Fruit fly (Drosophila melanogaster) whole organism, embryonic: ENCODE measurements around the gene Prat.

Experiments
- B-H2 ChIP-seq: fragments of 200-800 bp; sonication (Bioruptor generic); optimal IDR thresholded peaks from 2 replicates; lab custom pipeline; 2018; ENCODE audit warnings: missing biosample characterization, mild to moderate bottlenecking, missing genetic modification characterization
- BEAF-32 ChIP-seq: fragments of 200-800 bp; sonication (Bioruptor generic); optimal IDR thresholded peaks from 3 replicates; lab custom pipeline; 2017; ENCODE audit warnings: missing biosample characterization, missing genetic modification characterization, mild to moderate bottlenecking, moderate library complexity, missing genetic modification reagents
- CG11723 ChIP-seq: fragments of 200-800 bp; sonication (Bioruptor generic); optimal IDR thresholded peaks from 2 replicates; lab custom pipeline; 2017; ENCODE audit warnings: missing biosample characterization, mild to moderate bottlenecking, missing genetic modification characterization
- CG12104 ChIP-seq: fragments of 200-800 bp; sonication (Bioruptor generic); optimal IDR thresholded peaks from 3 replicates; lab custom pipeline; 2016; ENCODE audit warnings: missing biosample characterization, missing genetic modification characterization
- CG13287 ChIP-seq: fragments of 200-800 bp; sonication (Bioruptor generic); IDR thresholded peaks from 2 replicates; pipeline ENCODE4 v1.3.6; 2022; ENCODE audit warnings: missing biosample characterization, missing genetic modification characterization; ENCODE audit not compliant: partially characterized antibody
- CG14710 ChIP-seq: fragments of 200-800 bp; sonication (Bioruptor generic); optimal IDR thresholded peaks from 3 replicates; lab custom pipeline; 2019; ENCODE audit warnings: missing biosample characterization, mild to moderate bottlenecking, missing genetic modification characterization, moderate library complexity
- CG15696 ChIP-seq: fragments of 200-800 bp; sonication (Bioruptor generic); optimal IDR thresholded peaks from 2 replicates; lab custom pipeline; 2019; ENCODE audit warnings: missing biosample characterization, mild to moderate bottlenecking, missing genetic modification characterization, moderate library complexity
- CG1647 ChIP-seq: fragments of 200-800 bp; sonication (Bioruptor generic); optimal IDR thresholded peaks from 3 replicates; lab custom pipeline; 2016; ENCODE audit warnings: missing biosample characterization, missing genetic modification characterization
- CG17186 ChIP-seq: fragments of 200-800 bp; sonication (Bioruptor generic); optimal IDR thresholded peaks from 3 replicates; lab custom pipeline; 2017; ENCODE audit warnings: missing biosample characterization, missing genetic modification reagents, missing genetic modification characterization
- CG18619 ChIP-seq: fragments of 200-800 bp; sonication (Bioruptor generic); optimal IDR thresholded peaks from 3 replicates; lab custom pipeline; 2017; ENCODE audit warnings: missing biosample characterization, mild to moderate bottlenecking, missing genetic modification characterization
- CG3281 ChIP-seq: fragments of 200-800 bp; sonication (Bioruptor generic); optimal IDR thresholded peaks from 3 replicates; lab custom pipeline; 2017; ENCODE audit warnings: missing biosample characterization, mild to moderate bottlenecking, missing genetic modification characterization
- CG3838 ChIP-seq: fragments of 200-800 bp; sonication (Bioruptor generic); optimal IDR thresholded peaks from 3 replicates; lab custom pipeline; 2016; ENCODE audit warnings: missing biosample characterization, missing genetic modification characterization
- CG4424 ChIP-seq: fragments of 200-800 bp; sonication (Bioruptor generic); optimal IDR thresholded peaks from 3 replicates; lab custom pipeline; 2016; ENCODE audit warnings: missing biosample characterization, missing genetic modification characterization
- CG5953 ChIP-seq: fragments of 200-800 bp; sonication (Bioruptor generic); IDR thresholded peaks from 2 replicates; pipeline ENCODE4 v1.3.6; 2022; ENCODE audit warnings: missing biosample characterization, missing genetic modification characterization
- CG6813 ChIP-seq: fragments of 200-800 bp; sonication (Bioruptor generic); optimal IDR thresholded peaks from 2 replicates; lab custom pipeline; 2017; ENCODE audit warnings: missing biosample characterization, missing genetic modification characterization, mild to moderate bottlenecking, moderate library complexity, missing genetic modification reagents
- CG7987 ChIP-seq: fragments of 200-800 bp; sonication (Bioruptor generic); optimal IDR thresholded peaks from 2 replicates; lab custom pipeline; 2018; ENCODE audit warnings: missing biosample characterization, mild to moderate bottlenecking, missing genetic modification characterization, moderate library complexity
- CoRest ChIP-seq: fragments of 200-800 bp; sonication (Bioruptor generic); optimal IDR thresholded peaks from 3 replicates; lab custom pipeline; 2018; ENCODE audit warnings: missing biosample characterization, mild to moderate bottlenecking, missing genetic modification characterization, moderate library complexity
- Dref ChIP-seq: fragments of 200-800 bp; sonication (Bioruptor generic); IDR thresholded peaks from 2 replicates; pipeline ENCODE4 v1.3.6; 2022; ENCODE audit warnings: missing biosample characterization, missing genetic modification characterization
- Hmr ChIP-seq: fragments of 200-800 bp; sonication (Bioruptor generic); optimal IDR thresholded peaks from 3 replicates; lab custom pipeline; 2017; ENCODE audit warnings: mild to moderate bottlenecking, missing biosample characterization, missing genetic modification reagents, missing genetic modification characterization
- MBD-R2 ChIP-seq: fragments of 200-800 bp; sonication (Bioruptor generic); IDR thresholded peaks from 2 replicates; pipeline ENCODE4 v1.3.6; 2022; ENCODE audit warnings: missing biosample characterization, missing genetic modification characterization
- NFAT ChIP-seq: fragments of 200-800 bp; sonication (Bioruptor generic); IDR thresholded peaks from 2 replicates; pipeline ENCODE4 v1.3.6; 2022; ENCODE audit warnings: missing biosample characterization, missing genetic modification characterization
- NK7.1 ChIP-seq: fragments of 200-800 bp; sonication (Bioruptor generic); optimal IDR thresholded peaks from 3 replicates; lab custom pipeline; 2016; ENCODE audit warnings: missing biosample characterization, missing genetic modification characterization
- Oaz ChIP-seq: fragments of 200-800 bp; sonication (Bioruptor generic); IDR thresholded peaks from 2 replicates; pipeline ENCODE4 v1.3.6; 2022; ENCODE audit warnings: missing biosample characterization, missing genetic modification characterization
- Pdp1 ChIP-seq, 2 experiments: fragments of 200-800 bp; sonication (Bioruptor generic); optimal IDR thresholded peaks; 3 replicates each; lab custom pipeline; 2016; ENCODE audit warnings: missing biosample characterization in 2 of 2, missing genetic modification characterization in 2 of 2, mild to moderate bottlenecking in 1 of 2, moderate library complexity in 1 of 2
- Ravus ChIP-seq: fragments of 200-800 bp; sonication (Bioruptor generic); IDR thresholded peaks from 2 replicates; pipeline ENCODE4 v1.3.6; 2022; ENCODE audit warnings: missing biosample characterization, missing genetic modification characterization
- Sox100B ChIP-seq: fragments of 200-800 bp; sonication (Bioruptor generic); optimal IDR thresholded peaks from 3 replicates; lab custom pipeline; 2018; ENCODE audit warnings: missing biosample characterization, mild to moderate bottlenecking, missing genetic modification characterization
- Stat92E ChIP-seq, 3 experiments: fragments of >200 bp in 2 of 3; fragments of 200-800 bp in 1 of 3; sonication (Bioruptor generic) in 1 of 3; optimal IDR thresholded peaks; 2 replicates each; lab custom pipeline; 2017 to 2019; ENCODE audit warnings: missing biosample characterization in 3 of 3, missing genetic modification characterization in 3 of 3, mild to moderate bottlenecking in 1 of 3, moderate library complexity in 1 of 3
- Taf1 ChIP-seq: fragments of 200-800 bp; sonication (Bioruptor generic); IDR thresholded peaks from 2 replicates; pipeline ENCODE4 v1.3.6; 2022; ENCODE audit warnings: missing biosample characterization, missing genetic modification characterization
- br ChIP-seq: fragments of >200 bp; optimal IDR thresholded peaks from 2 replicates; lab custom pipeline; 2017
- chm ChIP-seq: fragments of 200-800 bp; sonication (Bioruptor generic); IDR thresholded peaks from 2 replicates; pipeline ENCODE4 v1.3.6; 2022; ENCODE audit warnings: missing biosample characterization, missing genetic modification characterization
- corto ChIP-seq: fragments of 200-800 bp; sonication (Bioruptor generic); optimal IDR thresholded peaks from 2 replicates; lab custom pipeline; 2016; ENCODE audit warnings: missing biosample characterization, mild to moderate bottlenecking, missing genetic modification characterization, moderate library complexity
- eve ChIP-seq, 2 experiments: fragments of >200 bp; optimal IDR thresholded peaks; 2 replicates each; lab custom pipeline; 2017; ENCODE audit warnings: missing biosample characterization in 2 of 2, missing genetic modification characterization in 2 of 2
- gsb-n ChIP-seq: fragments of 200-800 bp; sonication (Bioruptor generic); optimal IDR thresholded peaks from 3 replicates; lab custom pipeline; 2018; ENCODE audit warnings: missing biosample characterization, mild to moderate bottlenecking, missing genetic modification characterization
- hkb ChIP-seq, 2 experiments: fragments of 200-800 bp in 1 of 2; fragments of >200 bp in 1 of 2; sonication (Bioruptor generic) in 1 of 2; IDR thresholded peaks in 1 of 2; optimal IDR thresholded peaks in 1 of 2; 2 replicates each; pipeline versions ENCODE4 v1.3.6 to Lab custom; 2017 to 2022; ENCODE audit warnings: missing biosample characterization in 1 of 2, missing genetic modification characterization in 1 of 2
- jigr1 ChIP-seq: fragments of 200-800 bp; sonication (Bioruptor generic); IDR thresholded peaks from 3 replicates; pipeline ENCODE4 v1.3.6; 2022; ENCODE audit warnings: missing biosample characterization, missing genetic modification characterization
- klu ChIP-seq: fragments of 200-800 bp; sonication (Bioruptor generic); IDR thresholded peaks from 2 replicates; pipeline ENCODE4 v1.3.6; 2022; ENCODE audit warnings: missing biosample characterization, missing genetic modification characterization
- mam ChIP-seq: fragments of 200-800 bp; sonication (Bioruptor generic); optimal IDR thresholded peaks from 3 replicates; lab custom pipeline; 2016; ENCODE audit warnings: missing biosample characterization, missing genetic modification characterization
- ranshi ChIP-seq: fragments of 200-800 bp; sonication (Bioruptor generic); IDR thresholded peaks from 2 replicates; pipeline ENCODE4 v1.3.6; 2022; ENCODE audit warnings: missing biosample characterization, missing genetic modification characterization
- run ChIP-seq: fragments of 200-800 bp; sonication (Bioruptor generic); optimal IDR thresholded peaks from 3 replicates; lab custom pipeline; 2018; ENCODE audit warnings: missing biosample characterization, mild to moderate bottlenecking, missing genetic modification characterization
- schlank ChIP-seq: fragments of 200-800 bp; sonication (Bioruptor generic); optimal IDR thresholded peaks from 2 replicates; lab custom pipeline; 2018; ENCODE audit warnings: missing biosample characterization, mild to moderate bottlenecking, missing genetic modification characterization
- slou ChIP-seq: fragments of 200-800 bp; sonication (Bioruptor generic); optimal IDR thresholded peaks from 3 replicates; lab custom pipeline; 2016; ENCODE audit warnings: missing biosample characterization, missing genetic modification characterization
- stc ChIP-seq: fragments of 200-800 bp; sonication (Bioruptor generic); IDR thresholded peaks from 2 replicates; pipeline ENCODE4 v1.3.6; 2022; ENCODE audit warnings: missing biosample characterization, missing genetic modification characterization
- tin ChIP-seq: fragments of 200-800 bp; sonication (Bioruptor generic); optimal IDR thresholded peaks from 3 replicates; lab custom pipeline; 2016; ENCODE audit warnings: missing biosample characterization, missing genetic modification characterization
- unpg ChIP-seq: fragments of 200-800 bp; sonication (Bioruptor generic); optimal IDR thresholded peaks from 3 replicates; lab custom pipeline; 2018; ENCODE audit warnings: missing biosample characterization, mild to moderate bottlenecking, missing genetic modification characterization, moderate library complexity
- wdn ChIP-seq: fragments of 200-800 bp; sonication (Bioruptor generic); IDR thresholded peaks from 2 replicates; pipeline ENCODE4 v1.3.6; 2022; ENCODE audit warnings: missing biosample characterization, missing genetic modification characterization
- zf30C ChIP-seq: fragments of 200-800 bp; sonication (Bioruptor generic); optimal IDR thresholded peaks from 3 replicates; lab custom pipeline; 2018; ENCODE audit warnings: missing biosample characterization, mild to moderate bottlenecking, missing genetic modification characterization

The Prat gene

dm6 chr3R:7892246-7893000 is 19.2 kb downstream of the Prat start (continued):
- TF ChIP-seq MBD-R2 (GFP tag; lab: Robert Waterston, UW), result peak; percentile 50; the same call in 1 of the 2 replicates
- TF ChIP-seq CG17186, result no peak
- TF ChIP-seq Dref (GFP tag; lab: Robert Waterston, UW), result no peak
- no peak for TF ChIP-seq Ravus (GFP tag; lab: Robert Waterston, UW)
- no peak for TF ChIP-seq BEAF-32 (GFP tag; lab: Kevin White, UChicago)

dm6 chr3R:7891031-7891430 is 20.5 kb downstream of the Prat start, which contains the start of gene wtrw:
Gene wtrw, plus strand, starts transcription at chr3R:7891331.
- no peak for TF ChIP-seq CG18619 (GFP tag; lab: Kevin White, UChicago)
- no peak for TF ChIP-seq wdn
- no peak for TF ChIP-seq ranshi (GFP tag; lab: Robert Waterston, UW)
- TF ChIP-seq hkb (optimal IDR thresholded peaks at IDR 0.05; lab: Kevin White, UChicago), result no peak
- TF ChIP-seq hkb (GFP tag; IDR thresholded peaks at IDR 0.05; lab: Robert Waterston, UW), result no peak
- TF ChIP-seq zf30C (GFP tag; lab: Kevin White, UChicago), result no peak
- no peak for TF ChIP-seq Sox100B (GFP tag; lab: Kevin White, UChicago)
- no peak for TF ChIP-seq corto (GFP tag; lab: Kevin White, UChicago)
- no peak for TF ChIP-seq gsb-n (tag; lab: Kevin White, UChicago)
- no peak for TF ChIP-seq slou (GFP tag; lab: Kevin White, UChicago)
- TF ChIP-seq chm (GFP tag; lab: Robert Waterston, UW), result no peak
- no peak for TF ChIP-seq stc (GFP tag; lab: Robert Waterston, UW)
- TF ChIP-seq br (lab: Kevin White, UChicago), result no peak
- TF ChIP-seq jigr1 (GFP tag; lab: Robert Waterston, UW), result no peak
- no peak for TF ChIP-seq CG11723 (GFP tag; lab: Kevin White, UChicago)
- no peak for TF ChIP-seq MBD-R2 (GFP tag; lab: Robert Waterston, UW)
- no peak for TF ChIP-seq CG4424 (GFP tag; lab: Kevin White, UChicago)
- TF ChIP-seq Pdp1 (GFP tag; optimal IDR thresholded peaks at IDR 0.05; lab: Kevin White, UChicago), result no peak
- no peak for TF ChIP-seq CG1647 (GFP tag; lab: Kevin White, UChicago)
- no peak for TF ChIP-seq CG6813 (GFP tag; lab: Kevin White, UChicago)
- TF ChIP-seq Taf1, result no peak

dm6 chr3R:7886859-7887190 is 24.8 kb downstream of the Prat start, which contains the start of gene ArgRS-m:
Gene ArgRS-m, plus strand, starts transcription at chr3R:7887045.
- TF ChIP-seq NFAT (GFP tag; lab: Robert Waterston, UW), result peak; percentile 77
- peak; percentile 42 for TF ChIP-seq unpg (GFP tag; lab: Kevin White, UChicago)
- peak; percentile 16 for TF ChIP-seq NK7.1 (GFP tag; lab: Kevin White, UChicago)
- no peak for TF ChIP-seq Oaz (GFP tag; lab: Robert Waterston, UW)
- peak; percentile 48 for TF ChIP-seq CoRest (tag; lab: Kevin White, UChicago)
- TF ChIP-seq chm (GFP tag; lab: Robert Waterston, UW), result no peak
- peak; percentile 38 for TF ChIP-seq tin
- peak in 1 of 3 experiments; percentile 10 for TF ChIP-seq Stat92E (GFP tag; optimal IDR thresholded peaks at IDR 0.05; lab: Kevin White, UChicago)
- no peak for TF ChIP-seq CG15696 (tag; lab: Kevin White, UChicago)
- no peak for TF ChIP-seq B-H2 (GFP tag; lab: Kevin White, UChicago)
- TF ChIP-seq eve (GFP tag; optimal IDR thresholded peaks at IDR 0.05; lab: Kevin White, UChicago), result no peak
- TF ChIP-seq CG5953 (GFP tag; lab: Robert Waterston, UW), result no peak
- peak; percentile 81 for TF ChIP-seq gsb-n (tag; lab: Kevin White, UChicago)
- TF ChIP-seq CG3838 (GFP tag; lab: Kevin White, UChicago), result no peak
- TF ChIP-seq CG7987 (GFP tag; lab: Kevin White, UChicago), result no peak
- TF ChIP-seq klu (GFP tag; lab: Robert Waterston, UW), result no peak
- TF ChIP-seq mam (GFP tag; lab: Kevin White, UChicago), result peak; percentile 66
- TF ChIP-seq run, result no peak
- peak; percentile 15 for TF ChIP-seq CG3281
- peak; percentile 93 for TF ChIP-seq MBD-R2 (GFP tag; lab: Robert Waterston, UW)
- TF ChIP-seq CG12104 (GFP tag; lab: Kevin White, UChicago), result no peak
- peak; percentile 53 for TF ChIP-seq CG14710 (tag; lab: Kevin White, UChicago)
- TF ChIP-seq Hmr (GFP tag; lab: Kevin White, UChicago), result peak; percentile 65
- no peak for TF ChIP-seq zf30C (GFP tag; lab: Kevin White, UChicago)
- TF ChIP-seq schlank, result peak; percentile 42
- peak; percentile 65 for TF ChIP-seq CG13287 (GFP tag; lab: Robert Waterston, UW)
